Worm (Caenorhabditis elegans) whole organism, L4 larva: Measurements from ENCODE around the gene clc-33.

Experiments
- D1046.2 ChIP-seq: fragments of 200-800 bp; sonication (Bioruptor generic); IDR thresholded peaks from 2 replicates; pipeline ENCODE4 v1.3.6; 2022; ENCODE audit warnings: missing genetic modification characterization, missing compliant biosample characterization
- F49E8.2 ChIP-seq: sonication (generic microtip); optimal IDR thresholded peaks from 2 replicates; lab custom pipeline; 2016; ENCODE audit warnings: missing compliant biosample characterization, mild to moderate bottlenecking, missing genetic modification characterization, borderline replicate concordance
- R02D3.7 ChIP-seq: fragments of 150-350 bp; sonication (generic microtip); optimal IDR thresholded peaks from 3 replicates; lab custom pipeline; 2014; ENCODE audit warnings: missing biosample characterization, missing genetic modification characterization
- Y105C5A.15 ChIP-seq: fragments of 200-800 bp; sonication (Bioruptor generic); IDR thresholded peaks from 2 replicates; pipeline ENCODE4 v1.3.6; 2022; ENCODE audit warnings: missing genetic modification characterization, missing compliant biosample characterization
- Y48G9A.11 ChIP-seq: fragments of 200-800 bp; sonication (Bioruptor generic); IDR thresholded peaks from 2 replicates; pipeline ENCODE4 v1.3.6; 2022; ENCODE audit warnings: missing genetic modification reagents, missing genetic modification characterization, missing compliant biosample characterization
- Y5F2A.4 ChIP-seq: fragments of 200-800 bp; sonication (Bioruptor generic); optimal IDR thresholded peaks from 2 replicates; lab custom pipeline; 2018; ENCODE audit warnings: mild to moderate bottlenecking, missing genetic modification characterization, missing compliant biosample characterization
- aha-1 ChIP-seq: fragments of 150-350 bp; peaks from one replicate; lab custom pipeline; 2014; ENCODE audit warnings: missing biosample characterization, missing genetic modification characterization
- ama-1 ChIP-seq: fragments of 150-350 bp; optimal IDR thresholded peaks from 2 replicates; lab custom pipeline; 2014; ENCODE audit warnings: inconsistent platforms, mixed read lengths
- arid-1 ChIP-seq: fragments of 200-800 bp; sonication (Bioruptor generic); conservative IDR thresholded peaks from 2 replicates; pipeline ENCODE4 v1.3.6; 2022; ENCODE audit warnings: missing genetic modification reagents, missing genetic modification characterization, missing compliant biosample characterization
- ceh-62 ChIP-seq: sonication (generic microtip); optimal IDR thresholded peaks from 2 replicates; lab custom pipeline; 2017; ENCODE audit warnings: missing biosample characterization, missing genetic modification characterization
- ces-1 ChIP-seq: fragments of 150-350 bp; sonication (generic microtip); optimal IDR thresholded peaks from 4 replicates; lab custom pipeline; 2014; ENCODE audit warnings: missing biosample characterization, missing genetic modification reagents, missing genetic modification characterization
- dmd-6 ChIP-seq: fragments of 200-800 bp; sonication (Bioruptor generic); IDR thresholded peaks from 2 replicates; pipeline ENCODE4 v1.3.6; 2022; ENCODE audit warnings: missing genetic modification reagents, missing genetic modification characterization, missing compliant biosample characterization
- duxl-1 ChIP-seq: sonication (generic microtip); optimal IDR thresholded peaks from 2 replicates; lab custom pipeline; 2016; ENCODE audit warnings: mild to moderate bottlenecking, missing genetic modification characterization, moderate library complexity, missing compliant biosample characterization; ENCODE audit not compliant: poor library complexity
- fos-1 ChIP-seq: fragments of 150-350 bp; optimal IDR thresholded peaks from 2 replicates; lab custom pipeline; 2014; ENCODE audit warnings: missing biosample characterization, missing genetic modification characterization
- gei-8 ChIP-seq: fragments of 200-800 bp; sonication (Bioruptor generic); optimal IDR thresholded peaks from 2 replicates; lab custom pipeline; 2018; ENCODE audit warnings: mild to moderate bottlenecking, missing genetic modification characterization, missing compliant biosample characterization
- hlh-11 ChIP-seq: fragments of 200-800 bp; sonication (Bioruptor generic); optimal IDR thresholded peaks from 2 replicates; lab custom pipeline; 2018; ENCODE audit warnings: mild to moderate bottlenecking, missing genetic modification characterization, missing compliant biosample characterization
- lim-7 ChIP-seq: fragments of 200-800 bp; sonication (Bioruptor generic); IDR thresholded peaks from 2 replicates; pipeline ENCODE4 v1.3.6; 2022; ENCODE audit warnings: missing genetic modification characterization, missing compliant biosample characterization
- lin-1 ChIP-seq: fragments of 200-800 bp; sonication (Bioruptor generic); IDR thresholded peaks from 2 replicates; pipeline ENCODE4 v1.3.6; 2022; ENCODE audit warnings: missing genetic modification reagents, missing genetic modification characterization, missing compliant biosample characterization
- lin-13 ChIP-seq: fragments of 150-350 bp; optimal IDR thresholded peaks from 2 replicates; lab custom pipeline; 2014; ENCODE audit warnings: missing biosample characterization, missing genetic modification reagents, missing genetic modification characterization
- lin-29 ChIP-seq: fragments of 200-800 bp; sonication (Bioruptor generic); IDR thresholded peaks from 2 replicates; pipeline ENCODE4 v1.3.6; 2022; ENCODE audit warnings: missing genetic modification reagents, missing genetic modification characterization, missing compliant biosample characterization
- lir-3 ChIP-seq: sonication (generic microtip); optimal IDR thresholded peaks from 2 replicates; lab custom pipeline; 2016; ENCODE audit warnings: mild to moderate bottlenecking, missing genetic modification characterization, missing compliant biosample characterization
- madf-5 ChIP-seq, 2 experiments: fragments of 200-800 bp; sonication (Bioruptor generic); IDR thresholded peaks; 2 replicates each; pipeline ENCODE4 v1.3.6; 2022; ENCODE audit warnings: missing compliant biosample characterization in 2 of 2, missing genetic modification characterization in 2 of 2
- mdl-1 ChIP-seq, 2 experiments: fragments of 150-350 bp in 1 of 2; sonication (generic microtip) in 1 of 2; optimal IDR thresholded peaks; 2 replicates each; lab custom pipeline; 2014 to 2017; ENCODE audit warnings: missing biosample characterization in 2 of 2, missing genetic modification characterization in 2 of 2
- mdt-29 ChIP-seq: fragments of 200-800 bp; sonication (Bioruptor generic); IDR thresholded peaks from 2 replicates; pipeline ENCODE4 v1.3.6; 2022; ENCODE audit warnings: missing genetic modification reagents, missing genetic modification characterization, missing compliant biosample characterization
- mep-1 ChIP-seq: fragments of 150-350 bp; sonication (generic microtip); optimal IDR thresholded peaks from 3 replicates; lab custom pipeline; 2014; ENCODE audit warnings: missing biosample characterization, missing genetic modification characterization
- nhr-10 ChIP-seq: fragments of 150-350 bp; optimal IDR thresholded peaks from 2 replicates; lab custom pipeline; 2014; ENCODE audit warnings: missing biosample characterization, missing genetic modification characterization
- nhr-102 ChIP-seq: sonication (generic microtip); optimal IDR thresholded peaks from 2 replicates; lab custom pipeline; 2016; ENCODE audit warnings: mild to moderate bottlenecking, missing genetic modification characterization, moderate library complexity, missing compliant biosample characterization
- nhr-28 ChIP-seq: fragments of 150-350 bp; optimal IDR thresholded peaks from 2 replicates; lab custom pipeline; 2014; ENCODE audit warnings: missing biosample characterization, missing genetic modification characterization
- nhr-48 ChIP-seq: sonication (generic microtip); optimal IDR thresholded peaks from 2 replicates; lab custom pipeline; 2016; ENCODE audit warnings: mild to moderate bottlenecking, missing genetic modification characterization, missing compliant biosample characterization
- nhr-6 ChIP-seq: fragments of 150-350 bp; optimal IDR thresholded peaks from 2 replicates; lab custom pipeline; 2014; ENCODE audit warnings: missing biosample characterization, missing genetic modification characterization
- php-3 ChIP-seq: fragments of 200-800 bp; sonication (Bioruptor generic); IDR thresholded peaks from 2 replicates; pipeline ENCODE4 v1.3.6; 2022; ENCODE audit warnings: missing genetic modification reagents, missing genetic modification characterization, missing compliant biosample characterization
- rbr-2 ChIP-seq: sonication (generic microtip); optimal IDR thresholded peaks from 2 replicates; lab custom pipeline; 2016; ENCODE audit warnings: missing genotype, missing genetic modification characterization, missing compliant biosample characterization
- sdz-12 ChIP-seq: fragments of 200-800 bp; sonication (Bioruptor generic); optimal IDR thresholded peaks from 2 replicates; lab custom pipeline; 2018; ENCODE audit warnings: mild to moderate bottlenecking, missing genetic modification characterization, missing compliant biosample characterization
- tag-97 ChIP-seq: fragments of 200-800 bp; sonication (Bioruptor generic); IDR thresholded peaks from 2 replicates; pipeline ENCODE4 v1.3.6; 2022; ENCODE audit warnings: missing genetic modification characterization, missing compliant biosample characterization
- unc-39 ChIP-seq: sonication (generic microtip); optimal IDR thresholded peaks from 2 replicates; lab custom pipeline; 2017; ENCODE audit warnings: missing biosample characterization, missing genetic modification characterization
- zfp-2 ChIP-seq: sonication (generic microtip); optimal IDR thresholded peaks from 2 replicates; lab custom pipeline; 2016; ENCODE audit warnings: mild to moderate bottlenecking, missing genetic modification characterization, missing compliant biosample characterization
- zfp-3 ChIP-seq: fragments of 200-800 bp; sonication (Bioruptor generic); conservative IDR thresholded peaks from 2 replicates; pipeline ENCODE4 v1.3.6; 2022; ENCODE audit warnings: missing genetic modification reagents, missing genetic modification characterization, missing compliant biosample characterization

The clc-33 gene

DNA sequence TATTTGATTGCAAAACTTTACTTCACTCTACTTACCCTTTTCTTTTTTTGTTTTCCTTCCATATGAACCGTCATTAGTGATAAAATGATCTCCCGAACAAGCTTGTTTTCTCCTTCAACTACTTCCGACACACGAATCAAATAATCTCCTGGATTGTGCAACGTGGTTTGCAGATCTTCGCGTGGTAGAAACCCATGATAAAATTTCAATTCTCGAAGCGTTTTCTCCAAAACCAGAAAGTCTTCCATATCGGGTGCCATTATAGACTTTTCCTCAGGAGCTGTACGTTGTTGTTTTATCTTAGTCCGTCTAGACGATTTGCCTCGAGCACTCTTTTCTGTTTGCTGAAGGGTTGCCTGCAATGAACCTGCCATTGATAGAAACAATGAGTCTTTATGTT lies 42.8 kb upstream of the clc-33 start:
- TF ChIP-seq D1046.2 (no peak), hlh-11 (tag; lab: Kevin White, UChicago) (no peak), lin-13 (GFP tag; lab: Kevin White, UChicago) (no peak), ceh-62 (tag; lab: Kevin White, UChicago) (no peak), F49E8.2 (tag; lab: Kevin White, UChicago) (no peak), mep-1 (no peak), ces-1 (GFP tag; lab: Kevin White, UChicago) (no peak), aha-1 (tag; lab: Kevin White, UChicago) (peak; percentile 91)

DNA sequence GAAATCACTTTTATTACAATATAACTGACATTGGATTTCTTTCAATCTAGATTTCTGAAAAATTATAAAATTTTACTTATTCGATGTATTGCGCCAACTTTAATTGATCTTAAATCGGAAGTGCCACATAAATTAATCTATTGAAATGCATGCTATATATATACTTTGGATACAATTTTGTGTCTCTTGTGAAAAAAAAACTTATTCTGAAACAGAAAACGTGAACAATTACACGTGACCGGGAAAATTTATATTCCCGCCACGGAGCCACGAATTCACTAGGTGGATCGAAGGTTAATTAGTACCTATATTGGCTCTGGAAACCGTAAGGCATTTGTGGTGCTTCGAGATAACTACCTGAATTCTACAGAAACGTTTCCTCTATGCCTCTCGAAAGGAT lies 40.5 kb upstream of the clc-33 start, which contains the start of gene F46F5.14:
TSS of gene F46F5.14 (plus strand) at position 301 of the 400 bp plus-strand sequence.
- TF ChIP-seq arid-1 (GFP tag; lab: Robert Waterston, UW) (no peak), duxl-1 (no peak), rbr-2 (tag; lab: Kevin White, UChicago) (no peak), nhr-6 (tag; lab: Kevin White, UChicago) (no peak), lir-3 (no peak), php-3 (GFP tag; lab: Robert Waterston, UW) (no peak), nhr-10 (tag; lab: Kevin White, UChicago) (no peak)

DNA sequence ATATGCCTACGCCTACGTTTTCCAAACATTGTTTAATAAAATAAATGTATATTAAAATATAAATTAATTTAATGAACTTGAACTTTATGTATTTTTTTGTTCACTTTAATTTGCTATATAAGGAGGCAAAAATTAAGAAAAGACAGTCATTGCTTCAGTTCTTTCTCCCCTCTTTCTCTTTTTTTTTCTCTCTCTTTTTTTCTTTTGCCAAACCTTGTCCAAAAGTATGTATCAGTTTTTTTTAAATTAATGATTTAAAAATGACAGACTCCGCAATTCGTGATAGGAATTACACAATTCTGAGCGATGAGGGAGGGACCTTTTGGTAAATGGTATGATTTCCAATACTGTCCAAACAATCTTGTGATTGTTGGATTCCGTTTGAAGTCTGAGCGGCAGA lies 37.2 kb upstream of the clc-33 start, which contains the start of gene F46F5.13:
TSS of gene F46F5.13 (plus strand) at position 301 of the 400 bp plus-strand sequence.
- no peak for TF ChIP-seq hlh-11 (tag; lab: Kevin White, UChicago)
- no peak for TF ChIP-seq mdl-1 (tag; optimal IDR thresholded peaks at IDR 0.05; lab: Kevin White, UChicago)

DNA sequence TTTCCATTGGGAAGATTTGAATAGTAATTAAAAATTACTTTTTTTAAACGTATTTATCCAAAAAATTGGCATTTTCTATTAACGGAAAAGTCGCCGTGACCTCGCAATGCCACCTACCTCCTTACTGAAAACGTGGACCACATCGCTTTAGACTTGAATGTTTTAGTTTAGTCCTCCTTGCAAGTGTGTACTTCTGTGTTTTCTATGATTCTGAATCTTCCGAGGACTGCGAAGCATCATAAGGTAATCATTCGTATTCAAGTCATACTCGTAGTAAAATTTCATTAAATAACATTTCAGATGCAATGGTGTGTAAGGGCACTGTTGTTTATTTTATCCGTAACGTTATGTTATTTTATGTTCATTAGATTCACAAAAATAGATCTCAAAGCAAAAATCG lies 31.8 kb upstream of the clc-33 start, which contains the start of gene F46F5.11:
TSS of gene F46F5.11 (plus strand) at position 301 of the 400 bp plus-strand sequence.
- TF ChIP-seq tag-97 (GFP tag; lab: Robert Waterston, UW) = no peak

DNA sequence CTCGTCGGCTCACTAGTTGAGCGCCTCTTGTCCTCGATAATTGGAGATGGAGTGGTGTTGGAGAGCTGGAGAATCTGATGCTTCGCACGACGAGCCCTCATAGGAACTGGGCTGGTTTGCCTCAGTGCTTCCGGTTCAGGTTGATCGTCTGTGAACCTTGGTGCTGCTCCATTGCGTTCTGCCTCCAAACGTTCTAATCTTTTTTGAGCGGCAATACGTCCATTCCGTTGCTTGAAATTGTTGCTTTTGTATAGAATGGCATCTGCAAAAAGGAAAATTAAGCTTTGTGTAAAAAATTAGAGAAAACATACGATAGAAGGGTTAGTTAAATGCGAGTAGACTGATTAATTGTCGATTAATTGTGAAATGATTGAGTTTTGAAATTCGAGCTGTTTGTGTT lies 27.3 kb upstream of the clc-33 start, which contains the start of gene F46F5.5:
TSS of gene F46F5.5 (minus strand) at position 101 of the 400 bp plus-strand sequence.
- TF ChIP-seq R02D3.7 (tag; lab: Kevin White, UChicago) = no peak
- no peak for TF ChIP-seq dmd-6 (GFP tag; lab: Robert Waterston, UW)
- TF ChIP-seq mdt-29 (GFP tag; lab: Robert Waterston, UW) = no peak
- TF ChIP-seq madf-5 (GFP tag; IDR thresholded peaks at IDR 0.05; lab: Robert Waterston, UW) = no peak
- no peak for TF ChIP-seq zfp-3 (GFP tag; lab: Robert Waterston, UW)
- TF ChIP-seq nhr-102 (tag; lab: Kevin White, UChicago) = no peak
- no peak for TF ChIP-seq Y105C5A.15 (GFP tag; lab: Robert Waterston, UW)
- TF ChIP-seq lin-1 = no peak
- no peak for TF ChIP-seq fos-1 (tag; lab: Kevin White, UChicago)

DNA sequence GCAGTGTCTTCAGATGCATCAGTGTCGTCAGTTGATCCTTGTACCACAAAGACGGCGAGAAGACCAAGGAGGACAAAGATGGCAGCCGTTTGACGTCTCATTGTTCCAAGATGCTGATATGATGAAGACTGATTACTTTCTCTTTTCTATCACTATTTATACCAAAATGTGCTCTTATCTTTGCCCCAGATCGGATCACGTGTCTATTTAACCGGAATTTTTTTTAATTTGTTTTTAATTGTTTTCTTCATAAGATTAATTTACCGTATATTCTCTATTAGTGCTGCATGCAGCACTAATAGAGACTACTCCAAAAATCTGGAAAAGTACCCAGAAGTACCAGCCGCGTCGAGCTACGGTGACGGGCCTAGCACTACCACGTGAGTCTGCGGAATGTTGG lies 25.5 kb upstream of the clc-33 start, which contains the start of gene msrp-3:
TSS of gene msrp-3 (minus strand) at position 101 of the 400 bp plus-strand sequence.
- TF ChIP-seq sdz-12 (GFP tag; lab: Kevin White, UChicago) (no peak), nhr-28 (tag; lab: Kevin White, UChicago) (no peak), lin-29 (GFP tag; lab: Robert Waterston, UW) (no peak), zfp-2 (tag; lab: Kevin White, UChicago) (no peak), hlh-11 (tag; lab: Kevin White, UChicago) (no peak), D1046.2 (no peak), ces-1 (GFP tag; lab: Kevin White, UChicago) (no peak), unc-39 (tag; lab: Kevin White, UChicago) (no peak), ama-1 (lab: Kevin White, UChicago) (no peak), nhr-48 (tag; lab: Kevin White, UChicago) (no peak), gei-8 (GFP tag; lab: Kevin White, UChicago) (no peak), lim-7 (GFP tag; lab: Robert Waterston, UW) (no peak), Y5F2A.4 (GFP tag; lab: Kevin White, UChicago) (no peak), Y48G9A.11 (no peak)
